Fruit fly (Drosophila melanogaster): ENCODE measurements around the gene Dysb.

DNA sequence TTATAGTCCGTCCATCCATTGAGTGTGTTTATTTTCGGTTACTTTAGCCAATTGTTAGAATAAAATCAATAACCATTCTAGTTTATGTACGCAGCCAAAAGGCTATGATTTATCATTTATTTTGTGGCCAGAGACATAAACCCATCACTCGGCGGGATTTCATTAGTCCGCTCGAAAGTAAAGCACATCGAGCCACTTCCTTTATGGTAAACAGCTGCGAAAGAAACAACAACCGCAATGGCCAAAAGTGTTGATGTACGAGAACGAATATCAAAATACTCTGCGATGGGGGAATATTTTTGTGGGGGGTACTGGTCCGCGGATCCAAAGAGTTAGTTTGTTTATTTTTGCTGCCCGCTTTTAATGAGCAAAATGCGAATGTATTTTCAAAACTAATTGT is 14.0 kb downstream of the Dysb start:
- TF ChIP-seq CG12768 (GFP tag; optimal IDR thresholded peaks at IDR 0.05) = no peak
- TF ChIP-seq CG5204 (GFP tag; optimal IDR thresholded peaks at IDR 0.05) = no peak
- TF ChIP-seq kay (GFP tag; ENCODE audit: borderline replicate concordance) = no peak

All from whole organism, adult.